Fruit fly (Drosophila melanogaster) whole organism, embryonic: ENCODE data around the gene asf1.

Source experiments
- CG10267 ChIP-seq: fragments of 200-800 bp; sonication (Bioruptor generic); optimal IDR thresholded peaks from 2 replicates; lab custom pipeline; 2018; ENCODE audit warnings: missing biosample characterization, mild to moderate bottlenecking, missing genetic modification characterization, moderate library complexity
- CG10321 ChIP-seq: fragments of 200-800 bp; sonication (Bioruptor generic); IDR thresholded peaks from 2 replicates; pipeline ENCODE4 v1.3.6; 2022; ENCODE audit warnings: missing biosample characterization, missing genetic modification characterization
- CG10543 ChIP-seq: fragments of 200-800 bp; sonication (Bioruptor generic); optimal IDR thresholded peaks from 3 replicates; lab custom pipeline; 2017; ENCODE audit warnings: missing biosample characterization, mild to moderate bottlenecking, missing genetic modification characterization, moderate library complexity
- CG10565 ChIP-seq: fragments of 200-800 bp; sonication (Bioruptor generic); optimal IDR thresholded peaks from 3 replicates; lab custom pipeline; 2016; ENCODE audit warnings: missing biosample characterization, mild to moderate bottlenecking, missing genetic modification characterization
- CG12104 ChIP-seq: fragments of 200-800 bp; sonication (Bioruptor generic); optimal IDR thresholded peaks from 3 replicates; lab custom pipeline; 2016; ENCODE audit warnings: missing biosample characterization, missing genetic modification characterization
- CG12659 ChIP-seq: fragments of 200-800 bp; sonication (Bioruptor generic); optimal IDR thresholded peaks from 3 replicates; lab custom pipeline; 2017; ENCODE audit warnings: mild to moderate bottlenecking, missing biosample characterization, missing genetic modification reagents, missing genetic modification characterization
- CG13287 ChIP-seq: fragments of 200-800 bp; sonication (Bioruptor generic); IDR thresholded peaks from 2 replicates; pipeline ENCODE4 v1.3.6; 2022; ENCODE audit warnings: missing biosample characterization, missing genetic modification characterization; ENCODE audit not compliant: partially characterized antibody
- CG14050 ChIP-seq: fragments of 200-800 bp; sonication (Bioruptor generic); IDR thresholded peaks from 3 replicates; pipeline ENCODE4 v1.3.6; 2022; ENCODE audit warnings: missing biosample characterization, missing genetic modification characterization
- CG14965 ChIP-seq: fragments of 200-800 bp; sonication (Bioruptor generic); optimal IDR thresholded peaks from 2 replicates; lab custom pipeline; 2016; ENCODE audit warnings: missing biosample characterization, missing genetic modification characterization, borderline replicate concordance
- CG15601 ChIP-seq: fragments of 200-800 bp; sonication (Bioruptor generic); optimal IDR thresholded peaks from 3 replicates; lab custom pipeline; 2019; ENCODE audit warnings: missing biosample characterization, mild to moderate bottlenecking, missing genetic modification characterization, moderate library complexity
- CG16813 ChIP-seq: fragments of 200-800 bp; sonication (Bioruptor generic); IDR thresholded peaks from 3 replicates; pipeline ENCODE4 v1.3.6; 2022; ENCODE audit warnings: missing biosample characterization, missing genetic modification characterization; ENCODE audit not compliant: partially characterized antibody
- CG3065 ChIP-seq: fragments of 200-800 bp; sonication (Bioruptor generic); optimal IDR thresholded peaks from 2 replicates; lab custom pipeline; 2016; ENCODE audit warnings: missing biosample characterization, missing genetic modification characterization
- CG42726 ChIP-seq: fragments of 200-800 bp; sonication (Bioruptor generic); IDR thresholded peaks from 2 replicates; pipeline ENCODE4 v1.3.6; 2022; ENCODE audit warnings: missing biosample characterization, missing genetic modification characterization; ENCODE audit not compliant: partially characterized antibody
- CG4360 ChIP-seq: fragments of 200-800 bp; sonication (Bioruptor generic); IDR thresholded peaks from 2 replicates; pipeline ENCODE4 v1.3.6; 2022; ENCODE audit warnings: missing biosample characterization, missing genetic modification characterization
- CG4730 ChIP-seq: fragments of 200-800 bp; sonication (Bioruptor generic); IDR thresholded peaks from 2 replicates; pipeline ENCODE4 v1.3.6; 2022; ENCODE audit warnings: missing biosample characterization, missing genetic modification characterization
- CG5953 ChIP-seq: fragments of 200-800 bp; sonication (Bioruptor generic); IDR thresholded peaks from 2 replicates; pipeline ENCODE4 v1.3.6; 2022; ENCODE audit warnings: missing biosample characterization, missing genetic modification characterization
- CG6813 ChIP-seq: fragments of 200-800 bp; sonication (Bioruptor generic); optimal IDR thresholded peaks from 2 replicates; lab custom pipeline; 2017; ENCODE audit warnings: missing biosample characterization, missing genetic modification characterization, mild to moderate bottlenecking, moderate library complexity, missing genetic modification reagents
- CG8089 ChIP-seq: fragments of 200-800 bp; sonication (Bioruptor generic); optimal IDR thresholded peaks from 3 replicates; lab custom pipeline; 2016; ENCODE audit warnings: missing biosample characterization, missing genetic modification characterization
- CG8290 ChIP-seq, 3 experiments: fragments of 200-800 bp; sonication (Bioruptor generic); optimal IDR thresholded peaks; 2 replicates each; lab custom pipeline; 2016 to 2019; ENCODE audit warnings: missing biosample characterization in 3 of 3, missing genetic modification characterization in 3 of 3, mild to moderate bottlenecking in 2 of 3, moderate library complexity in 1 of 3
- CG8924 ChIP-seq: fragments of 200-800 bp; optimal IDR thresholded peaks from 3 replicates; lab custom pipeline; 2019; ENCODE audit warnings: missing biosample characterization, mild to moderate bottlenecking, missing genetic modification characterization, moderate library complexity
- CG9797 ChIP-seq: fragments of 200-800 bp; sonication (Bioruptor generic); optimal IDR thresholded peaks from 3 replicates; lab custom pipeline; 2018; ENCODE audit warnings: missing biosample characterization, mild to moderate bottlenecking, missing genetic modification characterization
- D19B ChIP-seq: fragments of 200-800 bp; sonication (Bioruptor generic); optimal IDR thresholded peaks from 2 replicates; lab custom pipeline; 2017; ENCODE audit warnings: missing biosample characterization, mild to moderate bottlenecking, missing genetic modification characterization
- Dfd ChIP-seq, 2 experiments: fragments of >200 bp; optimal IDR thresholded peaks; 2 replicates each; lab custom pipeline; 2017; ENCODE audit warnings: missing biosample characterization in 2 of 2, missing genetic modification characterization in 2 of 2
- Dref ChIP-seq: fragments of 200-800 bp; sonication (Bioruptor generic); IDR thresholded peaks from 2 replicates; pipeline ENCODE4 v1.3.6; 2022; ENCODE audit warnings: missing biosample characterization, missing genetic modification characterization
- Fer1 ChIP-seq: fragments of 200-800 bp; sonication (Bioruptor generic); optimal IDR thresholded peaks from 2 replicates; lab custom pipeline; 2017; ENCODE audit warnings: missing biosample characterization, mild to moderate bottlenecking, missing genetic modification characterization
- H15 ChIP-seq: fragments of 200-800 bp; sonication (Bioruptor generic); IDR thresholded peaks from 3 replicates; pipeline ENCODE4 v1.3.6; 2022; ENCODE audit warnings: missing biosample characterization, missing genetic modification characterization
- Lhr ChIP-seq: fragments of 200-800 bp; sonication (Bioruptor generic); optimal IDR thresholded peaks from 3 replicates; lab custom pipeline; 2017; ENCODE audit warnings: mild to moderate bottlenecking, missing biosample characterization, missing genetic modification reagents, missing genetic modification characterization
- Lim3 ChIP-seq: fragments of 200-800 bp; sonication (Bioruptor generic); IDR thresholded peaks from 2 replicates; pipeline ENCODE4 v1.3.6; 2022; ENCODE audit warnings: missing biosample characterization, missing genetic modification characterization
- Lpt ChIP-seq: fragments of >200 bp; optimal IDR thresholded peaks from 2 replicates; lab custom pipeline; 2018; ENCODE audit warnings: missing biosample characterization, missing genetic modification characterization
- MBD-R2 ChIP-seq: fragments of 200-800 bp; sonication (Bioruptor generic); IDR thresholded peaks from 2 replicates; pipeline ENCODE4 v1.3.6; 2022; ENCODE audit warnings: missing biosample characterization, missing genetic modification characterization
- Med ChIP-seq: fragments of 200-800 bp; sonication (Bioruptor generic); peaks from one replicate; lab custom pipeline; 2016; ENCODE audit warnings: missing biosample characterization, missing genetic modification characterization, mild to moderate bottlenecking, inconsistent platforms, moderate library complexity
- Rx ChIP-seq: fragments of 200-800 bp; sonication (Bioruptor generic); IDR thresholded peaks from 2 replicates; pipeline ENCODE4 v1.3.6; 2022; ENCODE audit warnings: missing biosample characterization, missing genetic modification characterization
- Sox102F ChIP-seq: fragments of 200-800 bp; sonication (Bioruptor generic); optimal IDR thresholded peaks from 2 replicates; lab custom pipeline; 2018; ENCODE audit warnings: missing biosample characterization, mild to moderate bottlenecking, missing genetic modification characterization, moderate library complexity
- Stat92E ChIP-seq, 3 experiments: fragments of >200 bp in 2 of 3; fragments of 200-800 bp in 1 of 3; sonication (Bioruptor generic) in 1 of 3; optimal IDR thresholded peaks; 2 replicates each; lab custom pipeline; 2017 to 2019; ENCODE audit warnings: missing biosample characterization in 3 of 3, missing genetic modification characterization in 3 of 3, mild to moderate bottlenecking in 1 of 3, moderate library complexity in 1 of 3
- ara ChIP-seq: fragments of 200-800 bp; sonication (Bioruptor generic); IDR thresholded peaks from 2 replicates; pipeline ENCODE4 v1.3.6; 2022; ENCODE audit warnings: missing biosample characterization, missing genetic modification characterization
- ems ChIP-seq: fragments of 200-800 bp; sonication (Bioruptor generic); optimal IDR thresholded peaks from 3 replicates; lab custom pipeline; 2016; ENCODE audit warnings: missing biosample characterization, missing genetic modification characterization
- gfzf ChIP-seq: fragments of 200-800 bp; sonication (Bioruptor generic); optimal IDR thresholded peaks from 2 replicates; lab custom pipeline; 2016; ENCODE audit warnings: missing biosample characterization, mild to moderate bottlenecking, missing genetic modification characterization, moderate library complexity
- gro ChIP-seq: fragments of 200-800 bp; sonication (Bioruptor generic); optimal IDR thresholded peaks from 2 replicates; lab custom pipeline; 2016; ENCODE audit warnings: missing biosample characterization, missing genetic modification characterization
- gsb-n ChIP-seq: fragments of 200-800 bp; sonication (Bioruptor generic); optimal IDR thresholded peaks from 3 replicates; lab custom pipeline; 2018; ENCODE audit warnings: missing biosample characterization, mild to moderate bottlenecking, missing genetic modification characterization
- h ChIP-seq: fragments of >200 bp; optimal IDR thresholded peaks from 2 replicates; lab custom pipeline; 2017
- her ChIP-seq: fragments of 200-800 bp; sonication (Bioruptor generic); optimal IDR thresholded peaks from 2 replicates; lab custom pipeline; 2016; ENCODE audit warnings: missing biosample characterization, missing genetic modification characterization
- inv ChIP-seq: fragments of 200-800 bp; sonication (Bioruptor generic); IDR thresholded peaks from 2 replicates; pipeline ENCODE4 v1.3.6; 2022; ENCODE audit warnings: missing biosample characterization, missing genetic modification characterization; ENCODE audit not compliant: partially characterized antibody
- jumu ChIP-seq: fragments of 200-800 bp; sonication (Bioruptor generic); optimal IDR thresholded peaks from 3 replicates; lab custom pipeline; 2016; ENCODE audit warnings: missing biosample characterization, missing genetic modification characterization
- lbe ChIP-seq: fragments of 200-800 bp; sonication (Bioruptor generic); optimal IDR thresholded peaks from 2 replicates; lab custom pipeline; 2016; ENCODE audit warnings: missing biosample characterization, mild to moderate bottlenecking, missing genetic modification characterization
- mam ChIP-seq: fragments of 200-800 bp; sonication (Bioruptor generic); optimal IDR thresholded peaks from 3 replicates; lab custom pipeline; 2016; ENCODE audit warnings: missing biosample characterization, missing genetic modification characterization
- pb ChIP-seq: fragments of 200-800 bp; sonication (Bioruptor generic); optimal IDR thresholded peaks from 3 replicates; lab custom pipeline; 2016; ENCODE audit warnings: missing biosample characterization, missing genetic modification characterization
- pho ChIP-seq: fragments of 200-800 bp; sonication (Bioruptor generic); optimal IDR thresholded peaks from 2 replicates; lab custom pipeline; 2016; ENCODE audit warnings: missing biosample characterization, missing genetic modification characterization
- psq ChIP-seq: fragments of 200-800 bp; sonication (Bioruptor generic); optimal IDR thresholded peaks from 2 replicates; lab custom pipeline; 2017; ENCODE audit warnings: missing biosample characterization, missing genetic modification characterization
- vnd ChIP-seq: fragments of 200-800 bp; sonication (Bioruptor generic); IDR thresholded peaks from 3 replicates; pipeline ENCODE4 v1.3.6; 2022; ENCODE audit warnings: missing biosample characterization, missing genetic modification characterization; ENCODE audit not compliant: partially characterized antibody
- vvl ChIP-seq: fragments of 200-800 bp; sonication (Bioruptor generic); IDR thresholded peaks from 2 replicates; pipeline ENCODE4 v1.3.6; 2022; ENCODE audit warnings: missing biosample characterization, missing genetic modification characterization

Gene asf1

DNA sequence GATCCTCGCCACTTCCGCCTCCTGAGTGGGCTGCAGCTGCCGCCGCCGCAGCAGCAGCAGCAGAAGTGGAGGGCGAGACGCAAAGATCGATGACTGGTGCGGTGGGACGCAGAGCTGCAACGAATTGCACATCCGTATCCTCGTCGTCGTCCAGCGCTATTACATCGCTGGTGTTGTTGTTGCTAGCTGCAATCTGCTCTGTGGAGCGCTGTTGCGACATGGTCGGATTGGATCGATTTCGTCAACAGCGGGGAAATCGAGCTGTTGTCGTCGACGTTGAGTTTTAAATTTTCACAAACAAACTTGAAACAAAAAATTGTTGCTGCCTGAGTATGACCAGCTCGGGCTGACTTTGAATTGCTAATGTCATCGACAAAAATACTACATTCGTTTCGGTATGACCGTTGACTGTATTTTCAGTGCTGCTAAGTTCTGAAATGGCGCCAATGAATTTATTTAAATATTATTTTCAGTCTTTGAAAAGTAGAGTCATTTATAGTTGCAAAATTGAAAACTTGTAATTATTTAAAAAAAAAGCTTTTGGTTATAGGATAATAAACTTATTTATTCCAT, 23.8 kb downstream of the asf1 start, which contains the start of gene Rnf146 (continued):
- no peak for TF ChIP-seq pho (GFP tag; lab: Kevin White, UChicago)
- TF ChIP-seq CG4360 (GFP tag; lab: Robert Waterston, UW): 0 out of 2 replicates have a peak, but pooled peaks have one; percentile 43
- TF ChIP-seq h (lab: Kevin White, UChicago): no peak
- TF ChIP-seq CG16813 (GFP tag; lab: Robert Waterston, UW): peak; percentile 40; the same call in 1 of the 3 replicates
- TF ChIP-seq CG13287: peak; percentile 41; the same call in 1 of the 2 replicates
- TF ChIP-seq CG8089: no peak
- TF ChIP-seq D19B: no peak
- TF ChIP-seq ara (GFP tag; lab: Robert Waterston, UW): no peak
- TF ChIP-seq Fer1: peak; percentile 29
- TF ChIP-seq CG8290 (GFP tag; optimal IDR thresholded peaks at IDR 0.05; lab: Kevin White, UChicago): no peak
- TF ChIP-seq CG8290 (tag; optimal IDR thresholded peaks at IDR 0.05; lab: Kevin White, UChicago): peak in 1 of 2 experiments; percentile 18
- no peak for TF ChIP-seq Lim3
- no peak for TF ChIP-seq CG4730
- TF ChIP-seq H15 (GFP tag; lab: Robert Waterston, UW): no peak
- peak; percentile 26 for TF ChIP-seq CG15601
- no peak for TF ChIP-seq CG42726 (GFP tag; lab: Robert Waterston, UW)
- peak; percentile 41 for TF ChIP-seq gsb-n
- TF ChIP-seq jumu (GFP tag; lab: Kevin White, UChicago): no peak
- no peak for TF ChIP-seq her (GFP tag; lab: Kevin White, UChicago)
- no peak for TF ChIP-seq ems (GFP tag; lab: Kevin White, UChicago)
- TF ChIP-seq Stat92E (GFP tag; optimal IDR thresholded peaks at IDR 0.05; lab: Kevin White, UChicago): no peak
- no peak for TF ChIP-seq Rx (GFP tag; lab: Robert Waterston, UW)
- no peak for TF ChIP-seq Dref (GFP tag; lab: Robert Waterston, UW)
- no peak for TF ChIP-seq pb (GFP tag; lab: Kevin White, UChicago)
- TF ChIP-seq Sox102F (GFP tag; lab: Kevin White, UChicago): no peak
- peak; percentile 46 for TF ChIP-seq CG12659
- TF ChIP-seq CG10321 (GFP tag; lab: Robert Waterston, UW): no peak
- TF ChIP-seq gro (GFP tag; lab: Kevin White, UChicago): no peak
- peak; percentile 86 for TF ChIP-seq gfzf (GFP tag; lab: Kevin White, UChicago)
- no peak for TF ChIP-seq CG12104 (GFP tag; lab: Kevin White, UChicago)
- peak; percentile 61; the same call in 1 of the 2 replicates for TF ChIP-seq vvl (GFP tag; lab: Robert Waterston, UW)
- TF ChIP-seq CG10267 (tag; lab: Kevin White, UChicago): peak; percentile 94
- TF ChIP-seq Lpt (GFP tag; lab: Kevin White, UChicago): no peak
- TF ChIP-seq CG6813: no peak
- no peak for TF ChIP-seq CG14965
- peak; percentile 21 for TF ChIP-seq CG8924 (tag; lab: Kevin White, UChicago)
- peak; percentile 74 for TF ChIP-seq MBD-R2 (GFP tag; lab: Robert Waterston, UW)
- peak; percentile 24 for TF ChIP-seq lbe (GFP tag; lab: Kevin White, UChicago)
- TF ChIP-seq CG9797 (GFP tag; lab: Kevin White, UChicago): peak; percentile 89
- peak; percentile 24 for TF ChIP-seq Lhr (GFP tag; lab: Kevin White, UChicago)
- no peak for TF ChIP-seq CG5953
- no peak for TF ChIP-seq CG3065
- no peak for TF ChIP-seq CG10565 (GFP tag; lab: Kevin White, UChicago)
- TF ChIP-seq inv: no peak
- TF ChIP-seq CG10543 (GFP tag; lab: Kevin White, UChicago): no peak
- TF ChIP-seq Med: peak; percentile 72
- TF ChIP-seq psq (GFP tag; lab: Kevin White, UChicago): no peak
- TF ChIP-seq vnd (GFP tag; lab: Robert Waterston, UW): no peak
- TF ChIP-seq Dfd (GFP tag; optimal IDR thresholded peaks at IDR 0.05; lab: Kevin White, UChicago): no peak
- no peak for TF ChIP-seq CG14050 (GFP tag; lab: Robert Waterston, UW)
- TF ChIP-seq mam (GFP tag; lab: Kevin White, UChicago): no peak
